Fruit fly (Drosophila melanogaster) whole organism, embryonic: ENCODE data around the gene CG6843.

Source experiments
- C15 ChIP-seq: fragments of 200-800 bp; sonication (Bioruptor generic); IDR thresholded peaks from 3 replicates; pipeline ENCODE4 v1.3.6; 2022; ENCODE audit warnings: missing biosample characterization, missing genetic modification characterization
- CG15514 ChIP-seq: fragments of 200-800 bp; sonication (Bioruptor generic); optimal IDR thresholded peaks from 3 replicates; lab custom pipeline; 2017; ENCODE audit warnings: missing biosample characterization, missing genetic modification characterization, mild to moderate bottlenecking, moderate library complexity, missing genetic modification reagents
- CG18764 ChIP-seq: fragments of 200-800 bp; sonication (Bioruptor generic); optimal IDR thresholded peaks from 3 replicates; lab custom pipeline; 2016; ENCODE audit warnings: missing biosample characterization, missing genetic modification characterization
- ash1 ChIP-seq: fragments of 200-800 bp; sonication (Bioruptor generic); optimal IDR thresholded peaks from 2 replicates; lab custom pipeline; 2018; ENCODE audit warnings: missing biosample characterization, mild to moderate bottlenecking, missing genetic modification characterization
- btn ChIP-seq: fragments of 200-800 bp; sonication (Bioruptor generic); optimal IDR thresholded peaks from 2 replicates; lab custom pipeline; 2016; ENCODE audit warnings: missing biosample characterization, missing genetic modification characterization
- ham ChIP-seq: fragments of 200-800 bp; sonication (Bioruptor generic); IDR thresholded peaks from 2 replicates; pipeline ENCODE4 v1.3.6; 2022; ENCODE audit warnings: missing biosample characterization, missing genetic modification characterization
- ind ChIP-seq: fragments of 200-800 bp; sonication (Bioruptor generic); optimal IDR thresholded peaks from 3 replicates; lab custom pipeline; 2016; ENCODE audit warnings: missing biosample characterization, missing genetic modification characterization

DNA sequence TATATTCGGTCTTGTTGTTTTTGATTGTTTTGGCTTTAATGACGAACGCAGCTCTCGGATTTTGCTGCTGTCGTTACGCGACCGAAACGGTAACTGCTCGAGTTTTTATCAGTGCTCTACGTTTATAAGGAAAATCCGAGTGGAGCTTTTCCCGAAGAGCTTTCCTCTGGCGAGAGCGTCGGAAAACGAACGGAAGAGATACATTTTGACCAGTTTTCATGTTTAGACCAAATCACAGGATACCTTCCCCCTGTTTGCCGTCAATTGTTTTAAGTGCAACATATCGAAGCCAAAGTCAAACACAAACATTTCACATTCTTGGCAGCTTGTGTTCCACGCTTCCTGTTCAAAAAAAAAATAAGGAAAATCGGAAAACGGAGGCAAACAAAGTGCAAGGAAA lies 44.5 kb downstream of the CG6843 start, which contains the start of gene CG32204:
- TF ChIP-seq btn (GFP tag; lab: Kevin White, UChicago) (no peak), C15 (GFP tag; lab: Robert Waterston, UW) (no peak), ind (no peak), ash1 (GFP tag; lab: Kevin White, UChicago) (no peak), CG15514 (GFP tag; lab: Kevin White, UChicago) (no peak), CG18764 (no peak), ham (no peak)
